Worm (Caenorhabditis elegans): ENCODE measurements around the gene R05D8.7.

ce11 chrV:2765052-2765451 lies 2.0 kb upstream of the R05D8.7 start, which contains the start of gene dhs-14:
- TF ChIP-seq unc-39 (tag; optimal IDR thresholded peaks at IDR 0.05), result no peak
- no peak for TF ChIP-seq nhr-6 (tag; optimal IDR thresholded peaks at IDR 0.05)
- no peak for TF ChIP-seq snpc-4 (tag; optimal IDR thresholded peaks at IDR 0.05)
- no peak for TF ChIP-seq nhr-77 (tag; optimal IDR thresholded peaks at IDR 0.05)
- no peak for TF ChIP-seq elt-1 (tag; optimal IDR thresholded peaks at IDR 0.05)
- no peak for TF ChIP-seq lin-39 (tag; optimal IDR thresholded peaks at IDR 0.05)
- TF ChIP-seq skn-1 (tag; optimal IDR thresholded peaks at IDR 0.05), result no peak
- no peak for TF ChIP-seq R02D3.7 (tag; optimal IDR thresholded peaks at IDR 0.05)
- no peak for TF ChIP-seq nhr-25 (tag; optimal IDR thresholded peaks at IDR 0.05)
- TF ChIP-seq ama-1 (optimal IDR thresholded peaks at IDR 0.05), result no peak
- no peak for TF ChIP-seq sma-3 (GFP tag; optimal IDR thresholded peaks at IDR 0.05)
